Worm (Caenorhabditis elegans): ENCODE measurements around the gene chil-1.

DNA sequence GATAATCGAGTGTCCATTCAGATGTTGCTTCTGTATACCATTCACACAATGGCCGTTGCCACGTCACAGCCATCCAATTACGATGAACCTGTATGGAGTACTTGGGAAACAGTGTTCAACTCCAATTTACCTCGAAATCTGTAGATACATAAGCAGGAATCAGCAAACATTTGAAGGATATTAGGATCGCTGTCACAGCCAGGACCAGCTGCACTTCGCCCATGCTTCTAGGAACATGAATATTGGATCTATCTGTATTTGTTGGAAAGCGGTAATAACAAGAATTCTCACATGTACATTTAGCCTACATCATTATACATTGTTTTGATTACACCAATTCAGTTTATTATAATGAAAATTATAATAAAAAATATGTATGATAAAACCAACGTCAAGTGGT lies 19.9 kb upstream of the chil-1 start, which contains the start of gene algn-8:
- TF ChIP-seq ztf-11 (tag; optimal IDR thresholded peaks at IDR 0.05) (no peak), ces-1 (GFP tag; optimal IDR thresholded peaks at IDR 0.05) (no peak), lsy-2 (tag; optimal IDR thresholded peaks at IDR 0.05) (no peak), mep-1 (tag; optimal IDR thresholded peaks at IDR 0.05) (no peak), sem-2 (GFP tag; optimal IDR thresholded peaks at IDR 0.05) (no peak), unc-39 (tag; optimal IDR thresholded peaks at IDR 0.05) (no peak), nhr-12 (tag; optimal IDR thresholded peaks at IDR 0.05) (no peak), pha-4 (tag; optimal IDR thresholded peaks at IDR 0.05) (no peak), elt-3 (tag; optimal IDR thresholded peaks at IDR 0.05) (no peak), nhr-237 (tag; optimal IDR thresholded peaks at IDR 0.05) (no peak), nhr-2 (tag; optimal IDR thresholded peaks at IDR 0.05) (no peak), ceh-39 (tag; optimal IDR thresholded peaks at IDR 0.05) (no peak), mab-5 (tag; optimal IDR thresholded peaks at IDR 0.05) (no peak), unc-62 (GFP tag; optimal IDR thresholded peaks at IDR 0.05) (no peak)
